Worm (Caenorhabditis elegans) whole organism, L2 larva: ENCODE data around the gene F47B8.5.

ENCODE experiments used
- alr-1 ChIP-seq: fragments of 150-350 bp; optimal IDR thresholded peaks from 2 replicates; lab custom pipeline; 2014; ENCODE audit warnings: missing biosample characterization, missing genetic modification characterization
- ama-1 ChIP-seq: fragments of 150-350 bp; optimal IDR thresholded peaks from 2 replicates; lab custom pipeline; 2018; ENCODE audit warnings: inconsistent platforms
- ceh-16 ChIP-seq: fragments of 150-350 bp; optimal IDR thresholded peaks from 2 replicates; lab custom pipeline; 2014; ENCODE audit warnings: missing biosample characterization, missing genetic modification characterization
- ceh-82 ChIP-seq: fragments of 150-350 bp; optimal IDR thresholded peaks from 2 replicates; lab custom pipeline; 2014; ENCODE audit warnings: missing biosample characterization, missing genetic modification characterization
- crh-2 ChIP-seq: sonication (generic microtip); optimal IDR thresholded peaks from 2 replicates; lab custom pipeline; 2017; ENCODE audit warnings: missing biosample characterization, missing genetic modification characterization
- lin-13 ChIP-seq: fragments of 150-350 bp; optimal IDR thresholded peaks from 2 replicates; lab custom pipeline; 2014; ENCODE audit warnings: missing biosample characterization, missing genetic modification reagents, missing genetic modification characterization
- nhr-11 ChIP-seq: fragments of 150-350 bp; optimal IDR thresholded peaks from 2 replicates; lab custom pipeline; 2014; ENCODE audit warnings: missing biosample characterization, missing genetic modification characterization
- nhr-237 ChIP-seq: fragments of 150-350 bp; optimal IDR thresholded peaks from 2 replicates; lab custom pipeline; 2014; ENCODE audit warnings: missing biosample characterization, missing genetic modification characterization
- nhr-6 ChIP-seq: fragments of 150-350 bp; optimal IDR thresholded peaks from 2 replicates; lab custom pipeline; 2014; ENCODE audit warnings: missing biosample characterization, missing genetic modification characterization
- skn-1 ChIP-seq: sonication (generic microtip); optimal IDR thresholded peaks from 2 replicates; lab custom pipeline; 2017; ENCODE audit warnings: missing biosample characterization, missing genetic modification characterization
- unc-62 ChIP-seq: fragments of 150-350 bp; optimal IDR thresholded peaks from 2 replicates; lab custom pipeline; 2014; ENCODE audit warnings: missing biosample characterization, missing genetic modification reagents, missing genetic modification characterization
- ztf-11 ChIP-seq: sonication (generic microtip); optimal IDR thresholded peaks from 2 replicates; lab custom pipeline; 2017; ENCODE audit warnings: missing biosample characterization, missing genetic modification characterization

DNA sequence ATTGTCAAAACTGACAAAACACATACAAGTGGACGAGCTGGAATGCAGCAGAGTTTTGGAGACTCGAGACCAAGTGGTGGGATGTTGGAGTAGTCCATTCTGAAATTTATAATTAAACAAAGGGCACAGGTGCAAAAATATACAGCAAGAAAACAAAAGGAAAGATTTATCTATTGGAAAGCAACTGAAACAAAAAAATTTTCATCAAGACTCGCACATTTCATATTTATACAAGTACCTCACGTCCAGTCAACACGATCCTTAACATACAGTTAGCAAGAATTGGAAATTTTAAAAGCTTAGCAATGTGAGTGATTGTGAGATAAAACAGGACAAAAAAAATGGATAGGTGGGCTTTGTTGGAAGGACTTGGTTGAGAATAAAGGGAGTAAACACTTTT lies 13.4 kb downstream of the F47B8.5 start, which contains the start of gene F47B8.1:
- TF ChIP-seq nhr-6 (tag; lab: Kevin White, UChicago), result no peak
- TF ChIP-seq unc-62 (GFP tag; lab: Kevin White, UChicago), result no peak
- no peak for TF ChIP-seq nhr-237
- no peak for TF ChIP-seq ceh-16
- no peak for TF ChIP-seq lin-13 (GFP tag; lab: Kevin White, UChicago)
- no peak for TF ChIP-seq crh-2 (tag; lab: Kevin White, UChicago)
- TF ChIP-seq skn-1 (tag; lab: Kevin White, UChicago), result no peak
- no peak for TF ChIP-seq ztf-11 (tag; lab: Kevin White, UChicago)
- TF ChIP-seq ceh-82 (tag; lab: Kevin White, UChicago), result no peak
- no peak for TF ChIP-seq ama-1 (lab: Kevin White, UChicago)
- no peak for TF ChIP-seq alr-1 (tag; lab: Kevin White, UChicago)
- TF ChIP-seq nhr-11 (tag; lab: Kevin White, UChicago), result no peak
